Worm (Caenorhabditis elegans) whole organism, L1 larva: ENCODE data around the gene C06A1.6.

Experiments
- C04F5.9 ChIP-seq: sonication (generic microtip); optimal IDR thresholded peaks from 2 replicates; lab custom pipeline; 2016; ENCODE audit warnings: missing genetic modification characterization, missing compliant biosample characterization
- F16B12.6 ChIP-seq: fragments of 150-350 bp; optimal IDR thresholded peaks from 2 replicates; lab custom pipeline; 2014; ENCODE audit warnings: missing biosample characterization, missing genetic modification characterization
- Y116A8C.19 ChIP-seq: sonication (generic microtip); optimal IDR thresholded peaks from 2 replicates; lab custom pipeline; 2016; ENCODE audit warnings: missing compliant biosample characterization, missing genetic modification characterization, borderline replicate concordance
- alr-1 ChIP-seq: fragments of 200-800 bp; sonication (Bioruptor generic); optimal IDR thresholded peaks from 2 replicates; lab custom pipeline; 2018; ENCODE audit warnings: borderline replicate concordance, mild to moderate bottlenecking, missing genetic modification characterization, missing compliant biosample characterization
- ama-1 ChIP-seq: fragments of 150-350 bp; optimal IDR thresholded peaks from 2 replicates; lab custom pipeline; 2014
- blmp-1 ChIP-seq: fragments of 150-350 bp; optimal IDR thresholded peaks from 2 replicates; lab custom pipeline; 2014; ENCODE audit warnings: missing biosample characterization, missing genetic modification characterization
- ceh-82 ChIP-seq, 3 experiments: fragments of 150-350 bp in 1 of 3; sonication (generic microtip) in 2 of 3; optimal IDR thresholded peaks; 2 replicates each; lab custom pipeline; 2014 to 2017; ENCODE audit warnings: missing biosample characterization in 3 of 3, missing genetic modification characterization in 3 of 3
- ces-1 ChIP-seq: fragments of 150-350 bp; optimal IDR thresholded peaks from 2 replicates; lab custom pipeline; 2014; ENCODE audit warnings: missing biosample characterization, missing genetic modification reagents, missing genetic modification characterization
- dpl-1 ChIP-seq, 3 experiments: fragments of 150-350 bp in 2 of 3; sonication (generic microtip) in 1 of 3; optimal IDR thresholded peaks; 2 replicates each; lab custom pipeline; 2014 to 2017; ENCODE audit warnings: missing biosample characterization in 3 of 3, missing genetic modification characterization in 3 of 3, missing genetic modification reagents in 3 of 3
- dsc-1 ChIP-seq: sonication (generic microtip); optimal IDR thresholded peaks from 2 replicates; lab custom pipeline; 2016; ENCODE audit warnings: mild to moderate bottlenecking, missing genetic modification characterization, missing compliant biosample characterization
- efl-1 ChIP-seq, 4 experiments: fragments of 150-350 bp; optimal IDR thresholded peaks in 3 of 4; peaks in 1 of 4; 1 replicate in 1 of 4; 2 replicates in 3 of 4; lab custom pipeline; 2014; ENCODE audit warnings: missing biosample characterization in 2 of 4, missing genetic modification characterization in 2 of 4, missing genetic modification reagents in 2 of 4
- egl-27 ChIP-seq, 2 experiments: fragments of 150-350 bp in 1 of 2; sonication (generic microtip); optimal IDR thresholded peaks; 3 replicates each; lab custom pipeline; 2017 to 2018; ENCODE audit warnings: missing biosample characterization in 2 of 2, missing genetic modification characterization in 2 of 2, missing genetic modification reagents in 2 of 2
- elt-2 ChIP-seq: sonication (generic microtip); optimal IDR thresholded peaks from 2 replicates; lab custom pipeline; 2016; ENCODE audit warnings: missing genetic modification characterization, mild to moderate bottlenecking, inconsistent platforms, missing compliant biosample characterization, missing genetic modification reagents
- ets-5 ChIP-seq: fragments of 200-800 bp; sonication (Bioruptor generic); IDR thresholded peaks from 2 replicates; pipeline ENCODE4 v1.3.6; 2022; ENCODE audit warnings: missing genetic modification characterization, missing compliant biosample characterization
- fkh-8 ChIP-seq: sonication (generic microtip); optimal IDR thresholded peaks from 2 replicates; lab custom pipeline; 2016; ENCODE audit warnings: mild to moderate bottlenecking, missing genetic modification characterization, missing compliant biosample characterization
- grh-1 ChIP-seq: fragments of 200-800 bp; sonication (Bioruptor generic); IDR thresholded peaks from 2 replicates; pipeline ENCODE4 v1.3.6; 2022; ENCODE audit warnings: missing genetic modification reagents, missing genetic modification characterization, missing compliant biosample characterization
- hlh-17 ChIP-seq: fragments of 200-800 bp; sonication (Bioruptor generic); optimal IDR thresholded peaks from 2 replicates; lab custom pipeline; 2018; ENCODE audit warnings: missing genetic modification characterization, mild to moderate bottlenecking, missing compliant biosample characterization, moderate library complexity, borderline replicate concordance
- hpl-2 ChIP-seq: fragments of 150-350 bp; optimal IDR thresholded peaks from 2 replicates; lab custom pipeline; 2014; ENCODE audit warnings: missing biosample characterization, missing genetic modification reagents, missing genetic modification characterization
- irx-1 ChIP-seq: sonication (generic microtip); optimal IDR thresholded peaks from 2 replicates; lab custom pipeline; 2016; ENCODE audit warnings: missing genetic modification characterization, missing compliant biosample characterization
- lin-13 ChIP-seq: fragments of 150-350 bp; optimal IDR thresholded peaks from 2 replicates; lab custom pipeline; 2014; ENCODE audit warnings: missing biosample characterization, missing genetic modification reagents, missing genetic modification characterization
- lin-14 ChIP-seq: fragments of 200-800 bp; sonication (Bioruptor generic); optimal IDR thresholded peaks from 2 replicates; lab custom pipeline; 2018; ENCODE audit warnings: mild to moderate bottlenecking, missing genetic modification characterization, moderate library complexity, missing compliant biosample characterization
- lin-35 ChIP-seq, 2 experiments: fragments of 150-350 bp; optimal IDR thresholded peaks; 2 replicates each; lab custom pipeline; 2014; ENCODE audit warnings: missing biosample characterization in 2 of 2, missing genetic modification characterization in 2 of 2, missing genetic modification reagents in 2 of 2
- lin-39 ChIP-seq: fragments of 150-350 bp; optimal IDR thresholded peaks from 2 replicates; lab custom pipeline; 2014; ENCODE audit warnings: missing biosample characterization, missing genetic modification reagents, missing genetic modification characterization
- lir-3 ChIP-seq: sonication (generic microtip); optimal IDR thresholded peaks from 2 replicates; lab custom pipeline; 2016; ENCODE audit warnings: mild to moderate bottlenecking, missing genetic modification characterization, moderate library complexity, missing compliant biosample characterization; ENCODE audit not compliant: poor library complexity
- mef-2 ChIP-seq: fragments of 150-350 bp; optimal IDR thresholded peaks from 2 replicates; lab custom pipeline; 2014; ENCODE audit warnings: missing biosample characterization, missing genetic modification characterization
- mep-1 ChIP-seq: fragments of 150-350 bp; optimal IDR thresholded peaks from 2 replicates; lab custom pipeline; 2014; ENCODE audit warnings: missing biosample characterization, missing genetic modification characterization
- nhr-12 ChIP-seq: sonication (generic microtip); optimal IDR thresholded peaks from 2 replicates; lab custom pipeline; 2017; ENCODE audit warnings: missing biosample characterization, missing genetic modification characterization
- nhr-237 ChIP-seq: fragments of 150-350 bp; optimal IDR thresholded peaks from 2 replicates; lab custom pipeline; 2014; ENCODE audit warnings: missing biosample characterization, missing genetic modification characterization
- nhr-71 ChIP-seq: sonication (generic microtip); optimal IDR thresholded peaks from 2 replicates; lab custom pipeline; 2016; ENCODE audit warnings: mild to moderate bottlenecking, missing genetic modification characterization, moderate library complexity, missing compliant biosample characterization
- nhr-77 ChIP-seq: fragments of 150-350 bp; optimal IDR thresholded peaks from 2 replicates; lab custom pipeline; 2014; ENCODE audit warnings: missing biosample characterization, missing genetic modification characterization
- nhr-84 ChIP-seq: sonication (generic microtip); optimal IDR thresholded peaks from 2 replicates; lab custom pipeline; 2017; ENCODE audit warnings: missing biosample characterization, missing genetic modification characterization
- nhr-85 ChIP-seq: sonication (generic microtip); peaks from one replicate; lab custom pipeline; 2016; ENCODE audit warnings: missing genetic modification characterization, inconsistent platforms, missing compliant biosample characterization
- nhr-90 ChIP-seq: sonication (generic microtip); optimal IDR thresholded peaks from 2 replicates; lab custom pipeline; 2016; ENCODE audit warnings: mild to moderate bottlenecking, missing genetic modification characterization, missing compliant biosample characterization; ENCODE audit not compliant: poor library complexity
- pag-3 ChIP-seq: sonication (generic microtip); optimal IDR thresholded peaks from 2 replicates; lab custom pipeline; 2017; ENCODE audit warnings: missing genetic modification characterization, mild to moderate bottlenecking, missing compliant biosample characterization, antibody characterized with exemption, borderline replicate concordance; ENCODE audit not compliant: insufficient read depth
- pqm-1 ChIP-seq: sonication (generic microtip); optimal IDR thresholded peaks from 3 replicates; lab custom pipeline; 2017; ENCODE audit warnings: missing biosample characterization, missing genetic modification characterization
- snpc-4 ChIP-seq: fragments of 150-350 bp; optimal IDR thresholded peaks from 2 replicates; lab custom pipeline; 2014; ENCODE audit warnings: missing biosample characterization, missing genetic modification characterization
- snu-23 ChIP-seq: sonication (generic microtip); optimal IDR thresholded peaks from 2 replicates; lab custom pipeline; 2016; ENCODE audit warnings: missing genetic modification characterization, missing compliant biosample characterization
- sox-4 ChIP-seq: sonication (generic microtip); optimal IDR thresholded peaks from 2 replicates; lab custom pipeline; 2016; ENCODE audit warnings: missing genetic modification characterization, missing compliant biosample characterization
- sup-37 ChIP-seq: fragments of 200-800 bp; sonication (Bioruptor generic); optimal IDR thresholded peaks from 2 replicates; lab custom pipeline; 2018; ENCODE audit warnings: mild to moderate bottlenecking, missing genetic modification characterization, missing compliant biosample characterization
- swsn-7 ChIP-seq: sonication (generic microtip); optimal IDR thresholded peaks from 2 replicates; lab custom pipeline; 2016; ENCODE audit warnings: missing genetic modification characterization, missing compliant biosample characterization
- tbx-2 ChIP-seq: sonication (generic microtip); optimal IDR thresholded peaks from 2 replicates; lab custom pipeline; 2016; ENCODE audit warnings: missing genetic modification characterization, missing compliant biosample characterization
- unc-30 ChIP-seq: sonication (generic microtip); optimal IDR thresholded peaks from 2 replicates; lab custom pipeline; 2017; ENCODE audit warnings: missing biosample characterization, missing genetic modification characterization
- unc-86 ChIP-seq: sonication (generic microtip); optimal IDR thresholded peaks from 2 replicates; lab custom pipeline; 2016; ENCODE audit warnings: missing genetic modification characterization, missing compliant biosample characterization
- unc-98 ChIP-seq: fragments of 200-800 bp; sonication (Bioruptor generic); IDR thresholded peaks from 2 replicates; pipeline ENCODE4 v1.3.6; 2022; ENCODE audit warnings: missing genetic modification characterization, missing compliant biosample characterization
- vab-15 ChIP-seq: sonication (generic microtip); optimal IDR thresholded peaks from 2 replicates; lab custom pipeline; 2017; ENCODE audit warnings: missing genotype, mild to moderate bottlenecking, missing genetic modification characterization, missing compliant biosample characterization
- ztf-11 ChIP-seq, 2 experiments: sonication (generic microtip); optimal IDR thresholded peaks; 2 replicates each; lab custom pipeline; 2016 to 2017; ENCODE audit warnings: missing genetic modification characterization in 2 of 2, missing biosample characterization in 1 of 2, missing compliant biosample characterization in 1 of 2

Gene C06A1.6

ce11 chrII:10541923-10542486, 22.5 kb downstream of the C06A1.6 start, which contains the start of gene pro-1 (continued):
- peak; percentile 46 for TF ChIP-seq fkh-8 (tag; lab: Kevin White, UChicago)
- no peak for TF ChIP-seq alr-1 (tag; lab: Kevin White, UChicago)
- TF ChIP-seq vab-15, result no peak
- peak in 1 of 2 experiments; percentile 62 for TF ChIP-seq ztf-11 (tag; optimal IDR thresholded peaks at IDR 0.05; lab: Kevin White, UChicago)
- no peak for TF ChIP-seq nhr-237 (tag; lab: Kevin White, UChicago)
- no peak for TF ChIP-seq nhr-84 (tag; lab: Kevin White, UChicago)
- peak; percentile 77 for TF ChIP-seq lin-13 (GFP tag; lab: Kevin White, UChicago)
- TF ChIP-seq snpc-4, result peak; percentile 25
- TF ChIP-seq efl-1 (optimal IDR thresholded peaks at IDR 0.05; lab: Kevin White, UChicago), result peak; percentile 64 to 76
- TF ChIP-seq efl-1 (GFP tag; optimal IDR thresholded peaks at IDR 0.05 in 1 of 2; lab: Kevin White, UChicago), result peak; percentile 70 to 98
- no peak for TF ChIP-seq nhr-12 (tag; lab: Kevin White, UChicago)
- no peak for TF ChIP-seq sox-4 (tag; lab: Kevin White, UChicago)
- peak; percentile 48 for TF ChIP-seq pag-3
- peak; percentile 74 for TF ChIP-seq grh-1
- no peak for TF ChIP-seq Y116A8C.19
- peak; percentile 53 to 76 (median 67) for TF ChIP-seq dpl-1 (GFP tag; optimal IDR thresholded peaks at IDR 0.05; lab: Kevin White, UChicago)
- peak; percentile 28 for TF ChIP-seq lir-3 (tag; lab: Kevin White, UChicago)
- peak; percentile 84 for TF ChIP-seq nhr-85
- TF ChIP-seq dsc-1 (tag; lab: Kevin White, UChicago), result peak; percentile 76
- TF ChIP-seq lin-14 (GFP tag; lab: Kevin White, UChicago), result peak; percentile 70
- 0 out of 2 replicates have a peak, but pooled peaks have one; percentile 4 for TF ChIP-seq unc-98
- TF ChIP-seq egl-27 (tag; optimal IDR thresholded peaks at IDR 0.05; lab: Kevin White, UChicago), result no peak
- TF ChIP-seq blmp-1 (tag; lab: Kevin White, UChicago), result peak; percentile 64
- TF ChIP-seq mep-1 (tag; lab: Kevin White, UChicago), result peak; percentile 87
- no peak for TF ChIP-seq sup-37 (GFP tag; lab: Kevin White, UChicago)
- no peak for TF ChIP-seq hpl-2 (GFP tag; lab: Kevin White, UChicago)
- peak; percentile 88 for TF ChIP-seq nhr-90 (tag; lab: Kevin White, UChicago)
- peak; percentile 97 for TF ChIP-seq F16B12.6 (tag; lab: Kevin White, UChicago)
- TF ChIP-seq pqm-1, result no peak
- TF ChIP-seq nhr-71 (tag; lab: Kevin White, UChicago), result peak; percentile 89
- TF ChIP-seq ets-5 (GFP tag; lab: Robert Waterston, UW), result no peak
- no peak for TF ChIP-seq unc-30 (tag; lab: Kevin White, UChicago)

- no peak for TF ChIP-seq unc-86 (tag; lab: Kevin White, UChicago)
- no peak for TF ChIP-seq ces-1 (GFP tag; lab: Kevin White, UChicago)
- no peak for TF ChIP-seq ama-1
- no peak for TF ChIP-seq nhr-77 (tag; lab: Kevin White, UChicago)
- no peak for TF ChIP-seq snu-23 (GFP tag; lab: Kevin White, UChicago)
- TF ChIP-seq efl-1 (optimal IDR thresholded peaks at IDR 0.05; lab: Kevin White, UChicago), result no peak
- peak in 1 of 2 experiments; percentile 53 for TF ChIP-seq efl-1 (GFP tag; optimal IDR thresholded peaks at IDR 0.05 in 1 of 2; lab: Kevin White, UChicago)
- no peak for TF ChIP-seq hpl-2 (GFP tag; lab: Kevin White, UChicago)
- TF ChIP-seq ztf-11 (tag; optimal IDR thresholded peaks at IDR 0.05; lab: Kevin White, UChicago), result no peak
Measured at ce11 chrII:10539232-10539631, 25.2 kb downstream of the C06A1.6 start, which contains the start of gene R166.3. Gene R166.3, minus strand, starts transcription at chrII:10539332.

ce11 chrII:10537988-10538387, 26.5 kb downstream of the C06A1.6 start:
- TF ChIP-seq elt-2 (peak; percentile 68), lin-39 (tag; lab: Kevin White, UChicago) (peak; percentile 55), nhr-237 (tag; lab: Kevin White, UChicago) (no peak), irx-1 (tag; lab: Kevin White, UChicago) (peak; percentile 94), C04F5.9 (tag; lab: Kevin White, UChicago) (peak; percentile 88), vab-15 (no peak), ces-1 (GFP tag; lab: Kevin White, UChicago) (no peak), lin-35 (GFP tag; optimal IDR thresholded peaks at IDR 0.05; lab: Kevin White, UChicago) (peak; percentile 51 to 62), tbx-2 (tag; lab: Kevin White, UChicago) (peak; percentile 88), swsn-7 (tag; lab: Kevin White, UChicago) (peak; percentile 79), sox-4 (tag; lab: Kevin White, UChicago) (peak; percentile 82), blmp-1 (tag; lab: Kevin White, UChicago) (peak; percentile 26), nhr-12 (tag; lab: Kevin White, UChicago) (no peak), ama-1 (no peak), hlh-17 (GFP tag; lab: Kevin White, UChicago) (no peak), mef-2 (no peak), egl-27 (tag; optimal IDR thresholded peaks at IDR 0.05; lab: Kevin White, UChicago) (no peak), snu-23 (GFP tag; lab: Kevin White, UChicago) (peak; percentile 84), ceh-82 (tag; optimal IDR thresholded peaks at IDR 0.05; lab: Kevin White, UChicago) (peak in 2 of 3 experiments; percentile 35 to 49), Y116A8C.19 (peak; percentile 56), sup-37 (GFP tag; lab: Kevin White, UChicago) (peak; percentile 40)
